Fruit fly (Drosophila melanogaster) whole organism, embryonic: ENCODE measurements around the gene CG15011.
A peak's percentile ranks its signal among the peaks of the same experiment; 100 is the strongest.

Experiments used
- Ada2b ChIP-seq: fragments of 200-800 bp; sonication (Bioruptor generic); IDR thresholded peaks from 2 replicates; pipeline ENCODE4 v1.3.6; 2022; ENCODE audit warnings: missing biosample characterization, missing genetic modification characterization
- CG10147 ChIP-seq: fragments of 200-800 bp; sonication (Bioruptor generic); optimal IDR thresholded peaks from 2 replicates; lab custom pipeline; 2019; ENCODE audit warnings: missing biosample characterization, mild to moderate bottlenecking, missing genetic modification characterization, moderate library complexity
- CG10979 ChIP-seq: fragments of 200-800 bp; sonication (Bioruptor generic); optimal IDR thresholded peaks from 2 replicates; lab custom pipeline; 2018; ENCODE audit warnings: missing biosample characterization, mild to moderate bottlenecking, missing genetic modification characterization, moderate library complexity
- CG11093 ChIP-seq: fragments of 200-800 bp; sonication (Bioruptor generic); IDR thresholded peaks from 3 replicates; pipeline ENCODE4 v1.3.6; 2022; ENCODE audit warnings: missing biosample characterization, missing genetic modification characterization
- CG1233 ChIP-seq: fragments of 200-800 bp; sonication (Bioruptor generic); optimal IDR thresholded peaks from 4 replicates; lab custom pipeline; 2018; ENCODE audit warnings: missing biosample characterization, mild to moderate bottlenecking, missing genetic modification characterization
- CG14860 ChIP-seq: fragments of 200-800 bp; sonication (Bioruptor generic); IDR thresholded peaks from 3 replicates; pipeline ENCODE4 v1.3.6; 2022; ENCODE audit warnings: missing biosample characterization, missing genetic modification characterization; ENCODE audit not compliant: partially characterized antibody
- CG15073 ChIP-seq: fragments of 200-800 bp; sonication (Bioruptor generic); optimal IDR thresholded peaks from 2 replicates; lab custom pipeline; 2016; ENCODE audit warnings: missing biosample characterization, missing genetic modification characterization
- CG1603 ChIP-seq: fragments of 200-800 bp; sonication (Bioruptor generic); optimal IDR thresholded peaks from 2 replicates; lab custom pipeline; 2019; ENCODE audit warnings: missing biosample characterization, mild to moderate bottlenecking, missing genetic modification characterization, moderate library complexity
- CG17359 ChIP-seq: fragments of 200-800 bp; sonication (Bioruptor generic); optimal IDR thresholded peaks from 3 replicates; lab custom pipeline; 2018; ENCODE audit warnings: missing biosample characterization, mild to moderate bottlenecking, missing genetic modification characterization, moderate library complexity
- CG18262 ChIP-seq: fragments of 200-800 bp; optimal IDR thresholded peaks from 3 replicates; lab custom pipeline; 2019; ENCODE audit warnings: missing biosample characterization, mild to moderate bottlenecking, missing genetic modification characterization, moderate library complexity
- CG18619 ChIP-seq: fragments of 200-800 bp; sonication (Bioruptor generic); optimal IDR thresholded peaks from 3 replicates; lab custom pipeline; 2017; ENCODE audit warnings: missing biosample characterization, mild to moderate bottlenecking, missing genetic modification characterization
- CG31388 ChIP-seq: fragments of 200-800 bp; sonication (Bioruptor generic); optimal IDR thresholded peaks from 2 replicates; lab custom pipeline; 2016; ENCODE audit warnings: missing biosample characterization, missing genetic modification characterization
- CG4730 ChIP-seq: fragments of 200-800 bp; sonication (Bioruptor generic); IDR thresholded peaks from 2 replicates; pipeline ENCODE4 v1.3.6; 2022; ENCODE audit warnings: missing biosample characterization, missing genetic modification characterization
- CG4820 ChIP-seq: fragments of 200-800 bp; sonication (Bioruptor generic); optimal IDR thresholded peaks from 3 replicates; lab custom pipeline; 2016; ENCODE audit warnings: missing biosample characterization, missing genetic modification characterization
- CG5180 ChIP-seq: fragments of 200-800 bp; sonication (Bioruptor generic); optimal IDR thresholded peaks from 3 replicates; lab custom pipeline; 2017; ENCODE audit warnings: missing biosample characterization, missing genetic modification characterization, mild to moderate bottlenecking, moderate library complexity, missing genetic modification reagents
- CG6654 ChIP-seq: fragments of 200-800 bp; sonication (Bioruptor generic); optimal IDR thresholded peaks from 2 replicates; lab custom pipeline; 2017; ENCODE audit warnings: missing biosample characterization, mild to moderate bottlenecking, missing genetic modification characterization
- CG7372 ChIP-seq: fragments of 200-800 bp; sonication (Bioruptor generic); IDR thresholded peaks from 2 replicates; pipeline ENCODE4 v1.3.6; 2022; ENCODE audit warnings: missing biosample characterization, missing genetic modification characterization
- CG8478 ChIP-seq: fragments of >200 bp; optimal IDR thresholded peaks from 2 replicates; lab custom pipeline; 2018
- CHES-1-like ChIP-seq: fragments of 200-800 bp; sonication (Bioruptor generic); optimal IDR thresholded peaks from 2 replicates; lab custom pipeline; 2016; ENCODE audit warnings: missing biosample characterization, missing genetic modification characterization
- Chrac-16 ChIP-seq: fragments of 200-800 bp; sonication (Bioruptor generic); optimal IDR thresholded peaks from 3 replicates; lab custom pipeline; 2016; ENCODE audit warnings: missing biosample characterization, missing genetic modification characterization
- Dad ChIP-seq: fragments of 200-800 bp; sonication (Bioruptor generic); optimal IDR thresholded peaks from 3 replicates; lab custom pipeline; 2016; ENCODE audit warnings: missing biosample characterization, missing genetic modification characterization
- Dek ChIP-seq: fragments of 200-800 bp; sonication (Bioruptor generic); optimal IDR thresholded peaks from 3 replicates; lab custom pipeline; 2019; ENCODE audit warnings: missing biosample characterization, mild to moderate bottlenecking, missing genetic modification characterization, moderate library complexity
- Dfd ChIP-seq, 2 experiments: fragments of >200 bp; optimal IDR thresholded peaks; 2 replicates each; lab custom pipeline; 2017; ENCODE audit warnings: missing biosample characterization in 2 of 2, missing genetic modification characterization in 2 of 2
- Doc2 ChIP-seq: fragments of 200-800 bp; sonication (Bioruptor generic); IDR thresholded peaks from 2 replicates; pipeline ENCODE4 v1.3.6; 2022; ENCODE audit warnings: missing biosample characterization, missing genetic modification characterization
- Drgx ChIP-seq: fragments of 200-800 bp; sonication (Bioruptor generic); IDR thresholded peaks from 2 replicates; pipeline ENCODE4 v1.3.6; 2022; ENCODE audit warnings: missing biosample characterization, missing genetic modification characterization
- ERR ChIP-seq: fragments of 200-800 bp; sonication (Bioruptor generic); optimal IDR thresholded peaks from 2 replicates; lab custom pipeline; 2016; ENCODE audit warnings: missing biosample characterization, missing genetic modification characterization
- Fer1 ChIP-seq: fragments of 200-800 bp; sonication (Bioruptor generic); optimal IDR thresholded peaks from 2 replicates; lab custom pipeline; 2017; ENCODE audit warnings: missing biosample characterization, mild to moderate bottlenecking, missing genetic modification characterization
- Gug ChIP-seq: fragments of 200-800 bp; sonication (Bioruptor generic); IDR thresholded peaks from 4 replicates; pipeline ENCODE4 v1.3.6; 2022; ENCODE audit warnings: missing biosample characterization, missing genetic modification characterization
- Hand ChIP-seq: fragments of 200-800 bp; sonication (Bioruptor generic); optimal IDR thresholded peaks from 2 replicates; lab custom pipeline; 2017; ENCODE audit warnings: mild to moderate bottlenecking, missing biosample characterization, missing genetic modification reagents, missing genetic modification characterization
- Max ChIP-seq: fragments of 200-800 bp; sonication (Bioruptor generic); optimal IDR thresholded peaks from 2 replicates; lab custom pipeline; 2016; ENCODE audit warnings: missing biosample characterization, mild to moderate bottlenecking, missing genetic modification characterization
- Nf-YC ChIP-seq: fragments of 200-800 bp; optimal IDR thresholded peaks from 3 replicates; lab custom pipeline; 2019; ENCODE audit warnings: missing biosample characterization, mild to moderate bottlenecking, missing genetic modification characterization, moderate library complexity
- Spps ChIP-seq: fragments of 200-800 bp; sonication (Bioruptor generic); optimal IDR thresholded peaks from 2 replicates; lab custom pipeline; 2018; ENCODE audit warnings: missing biosample characterization, mild to moderate bottlenecking, missing genetic modification characterization
- abd-A ChIP-seq: fragments of 200-800 bp; sonication (Bioruptor generic); optimal IDR thresholded peaks from 3 replicates; lab custom pipeline; 2019; ENCODE audit warnings: missing biosample characterization, mild to moderate bottlenecking, missing genetic modification characterization, moderate library complexity
- bsh ChIP-seq, 2 experiments: fragments of 200-800 bp; sonication (Bioruptor generic); optimal IDR thresholded peaks; 2 replicates each; lab custom pipeline; 2017 to 2018; ENCODE audit warnings: mild to moderate bottlenecking in 2 of 2, missing biosample characterization in 2 of 2, missing genetic modification characterization in 2 of 2, moderate library complexity in 1 of 2
- ci ChIP-seq: fragments of 200-800 bp; sonication (Bioruptor generic); IDR thresholded peaks from 3 replicates; pipeline ENCODE4 v1.3.6; 2022; ENCODE audit warnings: missing biosample characterization, missing genetic modification characterization
- crol ChIP-seq: fragments of 200-800 bp; sonication (Bioruptor generic); IDR thresholded peaks from 2 replicates; pipeline ENCODE4 v1.3.6; 2022; ENCODE audit warnings: missing biosample characterization, missing genetic modification characterization
- dmrt11E ChIP-seq: fragments of 200-800 bp; sonication (Bioruptor generic); optimal IDR thresholded peaks from 3 replicates; lab custom pipeline; 2018; ENCODE audit warnings: missing biosample characterization, mild to moderate bottlenecking, missing genetic modification characterization, moderate library complexity
- fu2 ChIP-seq: fragments of 200-800 bp; sonication (Bioruptor generic); optimal IDR thresholded peaks from 2 replicates; lab custom pipeline; 2016; ENCODE audit warnings: missing biosample characterization, missing genetic modification characterization
- ham ChIP-seq: fragments of 200-800 bp; sonication (Bioruptor generic); IDR thresholded peaks from 2 replicates; pipeline ENCODE4 v1.3.6; 2022; ENCODE audit warnings: missing biosample characterization, missing genetic modification characterization
- kay ChIP-seq: fragments of 200-800 bp; sonication (Bioruptor generic); optimal IDR thresholded peaks from 2 replicates; lab custom pipeline; 2016; ENCODE audit warnings: missing biosample characterization, missing genetic modification characterization
- ken ChIP-seq: fragments of 200-800 bp; sonication (Bioruptor generic); IDR thresholded peaks from 3 replicates; pipeline ENCODE4 v1.3.6; 2022; ENCODE audit warnings: missing biosample characterization, missing genetic modification characterization
- lola ChIP-seq, 3 experiments: fragments of >200 bp in 2 of 3; fragments of 200-800 bp in 1 of 3; sonication (Bioruptor generic) in 1 of 3; optimal IDR thresholded peaks; 2 replicates each; lab custom pipeline; 2017 to 2019; ENCODE audit warnings: missing biosample characterization in 3 of 3, missing genetic modification characterization in 3 of 3, mild to moderate bottlenecking in 1 of 3, moderate library complexity in 1 of 3
- mirr ChIP-seq: fragments of 200-800 bp; sonication (Bioruptor generic); optimal IDR thresholded peaks from 3 replicates; lab custom pipeline; 2018; ENCODE audit warnings: missing biosample characterization, mild to moderate bottlenecking, missing genetic modification characterization
- repo ChIP-seq: fragments of 200-800 bp; sonication (Bioruptor generic); optimal IDR thresholded peaks from 2 replicates; lab custom pipeline; 2016; ENCODE audit warnings: missing biosample characterization, missing genetic modification characterization
- sim ChIP-seq: fragments of 200-800 bp; sonication (Bioruptor generic); IDR thresholded peaks from 2 replicates; pipeline ENCODE4 v1.3.6; 2022; ENCODE audit warnings: missing biosample characterization, missing genetic modification characterization
- sisA ChIP-seq: fragments of 200-800 bp; sonication (Bioruptor generic); IDR thresholded peaks from 2 replicates; pipeline ENCODE4 v1.3.6; 2022; ENCODE audit warnings: missing biosample characterization, missing genetic modification characterization
- ssp ChIP-seq: fragments of 200-800 bp; sonication (Bioruptor generic); IDR thresholded peaks from 2 replicates; pipeline ENCODE4 v1.3.6; 2022; ENCODE audit warnings: missing biosample characterization, missing genetic modification characterization
- stc ChIP-seq: fragments of 200-800 bp; sonication (Bioruptor generic); IDR thresholded peaks from 2 replicates; pipeline ENCODE4 v1.3.6; 2022; ENCODE audit warnings: missing biosample characterization, missing genetic modification characterization
- tx ChIP-seq: fragments of 200-800 bp; sonication (Bioruptor generic); optimal IDR thresholded peaks from 2 replicates; lab custom pipeline; 2016; ENCODE audit warnings: missing biosample characterization, missing genetic modification characterization

CG15011 gene

dm6 chr3L:4220679-4221078 is 38.3 kb downstream of the CG15011 start (continued):
- no peak for TF ChIP-seq CG11093
- no peak for TF ChIP-seq ERR (GFP tag; lab: Kevin White, UChicago)
- TF ChIP-seq CG31388 (GFP tag; lab: Kevin White, UChicago) = no peak
- no peak for TF ChIP-seq lola (GFP tag; optimal IDR thresholded peaks at IDR 0.05; lab: Kevin White, UChicago)
- TF ChIP-seq CG1233 (GFP tag; lab: Kevin White, UChicago) = no peak
- TF ChIP-seq CG17359 (tag; lab: Kevin White, UChicago) = no peak
- no peak for TF ChIP-seq sisA (GFP tag; lab: Robert Waterston, UW)
- TF ChIP-seq CHES-1-like (GFP tag; lab: Kevin White, UChicago) = no peak
- no peak for TF ChIP-seq CG18619 (GFP tag; lab: Kevin White, UChicago)
- no peak for TF ChIP-seq sim (GFP tag; lab: Robert Waterston, UW)
- TF ChIP-seq Chrac-16 = no peak
- no peak for TF ChIP-seq mirr
- TF ChIP-seq Dfd (GFP tag; optimal IDR thresholded peaks at IDR 0.05; lab: Kevin White, UChicago) = no peak
- no peak for TF ChIP-seq Fer1 (GFP tag; lab: Kevin White, UChicago)
- TF ChIP-seq tx (GFP tag; lab: Kevin White, UChicago) = no peak
- no peak for TF ChIP-seq CG4730 (GFP tag; lab: Robert Waterston, UW)
- no peak for TF ChIP-seq abd-A (tag; lab: Kevin White, UChicago)
- TF ChIP-seq CG18262 = no peak
- no peak for TF ChIP-seq ssp
- peak in 1 of 2 experiments; percentile 21 for TF ChIP-seq bsh (GFP tag; optimal IDR thresholded peaks at IDR 0.05; lab: Kevin White, UChicago)
- no peak for TF ChIP-seq repo (GFP tag; lab: Kevin White, UChicago)
- TF ChIP-seq CG1603 (tag; lab: Kevin White, UChicago) = peak; percentile 38
- no peak for TF ChIP-seq CG10147 (GFP tag; lab: Kevin White, UChicago)
- TF ChIP-seq CG5180 = no peak
- no peak for TF ChIP-seq Gug (GFP tag; lab: Robert Waterston, UW)
- no peak for TF ChIP-seq Max (GFP tag; lab: Kevin White, UChicago)
- TF ChIP-seq Hand (GFP tag; lab: Kevin White, UChicago) = no peak
- TF ChIP-seq CG15073 = no peak

dm6 chr3L:4219291-4220228 is 39.4 kb downstream of the CG15011 start:
- TF ChIP-seq Doc2 (GFP tag; lab: Robert Waterston, UW) (no peak), bsh (GFP tag; optimal IDR thresholded peaks at IDR 0.05; lab: Kevin White, UChicago) (no peak), CG10979 (tag; lab: Kevin White, UChicago) (no peak), Dad (GFP tag; lab: Kevin White, UChicago) (no peak), stc (GFP tag; lab: Robert Waterston, UW) (no peak), CG4820 (GFP tag; lab: Kevin White, UChicago) (no peak), CG18262 (no peak), CG6654 (GFP tag; lab: Kevin White, UChicago) (peak; percentile 96), Spps (tag; lab: Kevin White, UChicago) (no peak), Ada2b (GFP tag; lab: Robert Waterston, UW) (no peak), ken (GFP tag; lab: Robert Waterston, UW) (no peak), Nf-YC (tag; lab: Kevin White, UChicago) (no peak), Drgx (GFP tag; lab: Robert Waterston, UW) (peak; percentile 28; the same call in 1 of the 2 replicates), CG7372 (GFP tag; lab: Robert Waterston, UW) (no peak), kay (GFP tag; lab: Kevin White, UChicago) (no peak), fu2 (GFP tag; lab: Kevin White, UChicago) (no peak), CG17359 (tag; lab: Kevin White, UChicago) (no peak), dmrt11E (tag; lab: Kevin White, UChicago) (no peak), crol (GFP tag; lab: Robert Waterston, UW) (peak; percentile 60), mirr (peak; percentile 84), CG14860 (no peak), Dek (tag; lab: Kevin White, UChicago) (no peak), ham (no peak), CG8478 (no peak), ci (GFP tag; lab: Robert Waterston, UW) (peak; percentile 37; the same call in 1 of the 3 replicates)
